Worm (Caenorhabditis elegans): ENCODE results near the gene skp-1.
A peak's percentile ranks its signal among the peaks of the same experiment; 100 is the strongest.

Gene skp-1

DNA sequence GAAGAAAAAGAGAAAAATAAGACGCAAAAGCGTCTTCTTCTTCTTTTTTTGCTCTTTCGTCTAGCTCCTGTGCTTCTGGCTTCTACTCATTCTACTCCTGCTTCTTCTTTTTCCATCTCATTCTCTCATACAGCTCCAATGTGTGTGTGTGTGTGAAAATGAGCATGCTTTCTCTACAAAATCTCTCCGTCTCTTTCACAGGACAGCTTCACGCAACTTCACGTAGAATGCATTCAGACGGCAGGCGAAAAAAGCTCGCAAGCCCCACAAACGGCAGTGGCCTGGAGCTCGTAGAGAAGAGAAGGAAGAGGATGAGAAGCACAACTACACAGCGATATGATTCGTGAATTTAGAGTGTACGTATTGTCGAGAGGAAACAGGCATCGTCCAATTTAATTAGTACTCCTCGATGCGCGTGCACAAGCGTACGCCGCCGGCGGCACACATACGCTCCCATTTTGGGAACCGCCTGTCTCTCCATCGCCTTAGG, 3.9 kb upstream of the skp-1 start (continued):
- TF ChIP-seq isw-1 (GFP tag; IDR thresholded peaks at IDR 0.05) (peak; percentile 30; the same call in 1 of the 2 replicates), alr-1 (tag; optimal IDR thresholded peaks at IDR 0.05; ENCODE audit: borderline replicate concordance) (no peak), fkh-10 (GFP tag; optimal IDR thresholded peaks at IDR 0.05) (peak; percentile 94), sptf-1 (tag; optimal IDR thresholded peaks at IDR 0.05) (no peak), grh-1 (GFP tag; IDR thresholded peaks at IDR 0.05) (no peak), ceh-82 (tag; optimal IDR thresholded peaks at IDR 0.05) (peak in 2 of 3 experiments; percentile 28 to 49), hpl-2 (GFP tag; optimal IDR thresholded peaks at IDR 0.05) (no peak), sup-37 (GFP tag; optimal IDR thresholded peaks at IDR 0.05) (no peak), unc-30 (tag; optimal IDR thresholded peaks at IDR 0.05) (no peak), ceh-8 (GFP tag; optimal IDR thresholded peaks at IDR 0.05) (no peak), swsn-7 (tag; optimal IDR thresholded peaks at IDR 0.05) (peak; percentile 58), nhr-84 (tag; optimal IDR thresholded peaks at IDR 0.05) (no peak), blmp-1 (tag; optimal IDR thresholded peaks at IDR 0.05) (no peak), hlh-17 (GFP tag; optimal IDR thresholded peaks at IDR 0.05; ENCODE audit: borderline replicate concordance) (no peak), nhr-47 (tag; optimal IDR thresholded peaks at IDR 0.05) (peak; percentile 71), ets-5 (GFP tag; IDR thresholded peaks at IDR 0.05) (no peak), dsc-1 (tag; optimal IDR thresholded peaks at IDR 0.05) (peak; percentile 64), Y116A8C.19 (tag; optimal IDR thresholded peaks at IDR 0.05; ENCODE audit: borderline replicate concordance) (no peak), unc-98 (GFP tag; IDR thresholded peaks at IDR 0.05) (no peak), skn-1 (tag; optimal IDR thresholded peaks at IDR 0.05) (no peak), lin-14 (GFP tag; optimal IDR thresholded peaks at IDR 0.05) (peak; percentile 93), ces-1 (GFP tag; optimal IDR thresholded peaks at IDR 0.05) (peak; percentile 73), ztf-11 (tag; optimal IDR thresholded peaks at IDR 0.05) (peak in 1 of 2 experiments; percentile 44), xbp-1 (tag; optimal IDR thresholded peaks at IDR 0.05) (peak; percentile 26), nhr-19 (GFP tag; conservative IDR thresholded peaks at IDR 0.05) (0 out of 2 replicates have a peak, but pooled peaks have one; percentile 2), unc-130 (tag; optimal IDR thresholded peaks at IDR 0.05) (no peak), mep-1 (tag; optimal IDR thresholded peaks at IDR 0.05) (no peak), hlh-4 (tag; optimal IDR thresholded peaks at IDR 0.05) (no peak), mab-9 (GFP tag; IDR thresholded peaks at IDR 0.05) (no peak), aly-2 (tag; optimal IDR thresholded peaks at IDR 0.05) (no peak), pag-3 (tag; optimal IDR thresholded peaks at IDR 0.05; ENCODE audit: borderline replicate concordance, insufficient read depth) (no peak), mef-2 (tag; optimal IDR thresholded peaks at IDR 0.05) (peak; percentile 32), tlp-1 (tag; optimal IDR thresholded peaks at IDR 0.05) (no peak), rnt-1 (tag; optimal IDR thresholded peaks at IDR 0.05) (peak; percentile 37), egl-13 (tag; optimal IDR thresholded peaks at IDR 0.05) (peak; percentile 42), mdl-1 (tag; optimal IDR thresholded peaks at IDR 0.05) (no peak), pax-3 (tag; optimal IDR thresholded peaks at IDR 0.05) (peak; percentile 20), lir-3 (tag; optimal IDR thresholded peaks at IDR 0.05; ENCODE audit: poor library complexity) (peak; percentile 19), zip-4 (GFP tag; optimal IDR thresholded peaks at IDR 0.05) (no peak), egl-27 (tag; optimal IDR thresholded peaks at IDR 0.05) (no peak), lsy-2 (tag; optimal IDR thresholded peaks at IDR 0.05) (peak; percentile 57 to 74), ceh-90 (tag; optimal IDR thresholded peaks at IDR 0.05) (no peak)

ce11 chrV:11644166-11644565, 1.1 kb upstream of the skp-1 start, which contains the start of gene bir-1:
Gene bir-1, plus strand, starts transcription at chrV:11644477.
- TF ChIP-seq mab-9 (GFP tag; IDR thresholded peaks at IDR 0.05), result peak; percentile 11; the same call in 1 of the 2 replicates
- peak; percentile 69 for TF ChIP-seq ceh-90 (tag; optimal IDR thresholded peaks at IDR 0.05)
- peak; percentile 68 for TF ChIP-seq tbx-2 (tag; optimal IDR thresholded peaks at IDR 0.05)
- peak; percentile 18 for TF ChIP-seq nhr-77 (tag; optimal IDR thresholded peaks at IDR 0.05)
- no peak for TF ChIP-seq nhr-28 (tag; optimal IDR thresholded peaks at IDR 0.05)
- TF ChIP-seq grh-1 (GFP tag; IDR thresholded peaks at IDR 0.05), result no peak
- TF ChIP-seq lir-3 (tag; optimal IDR thresholded peaks at IDR 0.05; ENCODE audit: poor library complexity), result peak; percentile 80
- TF ChIP-seq efl-1 (optimal IDR thresholded peaks at IDR 0.05), result peak; percentile 79 to 85
- TF ChIP-seq efl-1 (GFP tag; optimal IDR thresholded peaks at IDR 0.05 in 1 of 2), result peak; percentile 82 to 96
- TF ChIP-seq blmp-1 (tag; optimal IDR thresholded peaks at IDR 0.05), result peak; percentile 65
- peak; percentile 40 for TF ChIP-seq dsc-1 (tag; optimal IDR thresholded peaks at IDR 0.05)
- no peak for TF ChIP-seq fkh-10 (GFP tag; optimal IDR thresholded peaks at IDR 0.05)
- TF ChIP-seq isw-1 (GFP tag; IDR thresholded peaks at IDR 0.05), result peak; percentile 60
- TF ChIP-seq lin-15B (tag; optimal IDR thresholded peaks at IDR 0.05), result peak; percentile 81
- TF ChIP-seq rnt-1 (tag; optimal IDR thresholded peaks at IDR 0.05), result peak; percentile 91
- TF ChIP-seq snpc-4 (tag; optimal IDR thresholded peaks at IDR 0.05), result peak; percentile 50
- TF ChIP-seq nhr-71 (tag; optimal IDR thresholded peaks at IDR 0.05), result peak; percentile 79
- TF ChIP-seq unc-130 (tag; optimal IDR thresholded peaks at IDR 0.05), result peak; percentile 55
- peak; percentile 62 for TF ChIP-seq nhr-85 (tag)
- TF ChIP-seq snu-23 (GFP tag; optimal IDR thresholded peaks at IDR 0.05), result peak; percentile 66
